Worm (Caenorhabditis elegans): ENCODE data around the gene tbc-9.
A peak's percentile ranks its signal among the peaks of the same experiment; 100 is the strongest.

Gene tbc-9

DNA sequence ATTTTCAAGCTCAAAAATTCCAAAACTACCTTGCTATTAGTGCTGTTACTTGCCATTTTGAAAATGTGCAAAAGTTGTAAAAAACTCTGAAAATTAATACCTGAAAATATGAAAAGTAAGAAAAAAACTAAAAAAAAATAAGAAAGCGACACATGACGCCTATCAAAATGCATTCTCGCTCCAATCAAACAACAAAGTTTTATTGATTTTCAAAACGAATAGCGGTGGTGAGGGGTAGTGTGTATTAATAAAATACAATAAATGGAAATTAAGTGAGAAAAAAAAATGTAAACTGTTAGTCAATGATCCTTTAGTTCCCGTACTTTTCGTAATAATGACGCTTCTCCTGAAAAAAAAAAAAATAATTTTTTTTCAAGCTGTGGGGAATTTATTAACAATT lies 19.1 kb upstream of the tbc-9 start, which contains the start of gene dcap-2:
dcap-2 (minus strand) TSS at position 86 of the 400 bp plus-strand sequence.
- TF ChIP-seq ceh-43 (GFP tag; optimal IDR thresholded peaks at IDR 0.05): no peak
- no peak for TF ChIP-seq ceh-83 (GFP tag; optimal IDR thresholded peaks at IDR 0.05)
- TF ChIP-seq sptf-1 (tag; optimal IDR thresholded peaks at IDR 0.05): no peak
- TF ChIP-seq mab-5 (tag; optimal IDR thresholded peaks at IDR 0.05): no peak
- peak; percentile 32 for TF ChIP-seq ces-1 (GFP tag; optimal IDR thresholded peaks at IDR 0.05)
- peak; percentile 11 for TF ChIP-seq hlh-1 (tag; optimal IDR thresholded peaks at IDR 0.05)
- no peak for TF ChIP-seq nhr-12 (tag; optimal IDR thresholded peaks at IDR 0.05)
- TF ChIP-seq nhr-28 (tag; optimal IDR thresholded peaks at IDR 0.05): no peak
- no peak for TF ChIP-seq lin-13 (tag; optimal IDR thresholded peaks at IDR 0.05)

DNA sequence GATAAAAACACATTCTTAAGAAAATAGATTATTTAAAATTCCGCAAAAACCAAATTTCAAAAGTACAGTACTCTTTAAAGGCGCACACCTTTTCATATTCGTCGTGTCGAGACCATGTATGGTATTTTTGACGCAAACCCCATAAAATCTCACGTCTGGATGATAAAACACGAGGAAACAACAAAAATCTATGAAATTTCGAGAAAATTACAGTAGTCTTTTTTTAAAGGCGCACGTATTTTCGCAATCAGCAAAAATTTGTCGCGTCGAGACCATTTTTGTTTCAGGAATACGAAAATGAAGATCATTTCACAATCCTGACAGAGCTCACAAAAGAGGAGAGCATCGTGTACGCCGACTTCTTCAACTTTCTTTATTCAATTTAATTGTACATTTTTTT lies 10.4 kb upstream of the tbc-9 start:
- no peak for TF ChIP-seq pha-4 (tag; optimal IDR thresholded peaks at IDR 0.05)
- no peak for TF ChIP-seq snpc-4 (tag; optimal IDR thresholded peaks at IDR 0.05)
- TF ChIP-seq hlh-1 (tag; optimal IDR thresholded peaks at IDR 0.05): no peak
- no peak for TF ChIP-seq nhr-237 (tag; optimal IDR thresholded peaks at IDR 0.05)
- TF ChIP-seq bed-3 (GFP tag; optimal IDR thresholded peaks at IDR 0.05): no peak
- TF ChIP-seq cnd-1 (tag; optimal IDR thresholded peaks at IDR 0.05): no peak
- no peak for TF ChIP-seq zip-8 (tag; optimal IDR thresholded peaks at IDR 0.05)
- TF ChIP-seq ceh-43 (GFP tag; optimal IDR thresholded peaks at IDR 0.05): no peak
- TF ChIP-seq tbx-8 (GFP tag; optimal IDR thresholded peaks at IDR 0.05): no peak
- TF ChIP-seq lin-32 (GFP tag; optimal IDR thresholded peaks at IDR 0.05): no peak
- no peak for TF ChIP-seq nhr-76 (tag; optimal IDR thresholded peaks at IDR 0.05)
- TF ChIP-seq unc-39 (tag; optimal IDR thresholded peaks at IDR 0.05): no peak
- TF ChIP-seq sptf-1 (tag; optimal IDR thresholded peaks at IDR 0.05): no peak
- no peak for TF ChIP-seq mep-1 (tag; optimal IDR thresholded peaks at IDR 0.05)
- TF ChIP-seq nhr-28 (tag; optimal IDR thresholded peaks at IDR 0.05): no peak
- no peak for TF ChIP-seq blmp-1 (tag; optimal IDR thresholded peaks at IDR 0.05)
- no peak for TF ChIP-seq ceh-39 (tag; optimal IDR thresholded peaks at IDR 0.05)
- no peak for TF ChIP-seq ham-2 (GFP tag; optimal IDR thresholded peaks at IDR 0.05)

DNA sequence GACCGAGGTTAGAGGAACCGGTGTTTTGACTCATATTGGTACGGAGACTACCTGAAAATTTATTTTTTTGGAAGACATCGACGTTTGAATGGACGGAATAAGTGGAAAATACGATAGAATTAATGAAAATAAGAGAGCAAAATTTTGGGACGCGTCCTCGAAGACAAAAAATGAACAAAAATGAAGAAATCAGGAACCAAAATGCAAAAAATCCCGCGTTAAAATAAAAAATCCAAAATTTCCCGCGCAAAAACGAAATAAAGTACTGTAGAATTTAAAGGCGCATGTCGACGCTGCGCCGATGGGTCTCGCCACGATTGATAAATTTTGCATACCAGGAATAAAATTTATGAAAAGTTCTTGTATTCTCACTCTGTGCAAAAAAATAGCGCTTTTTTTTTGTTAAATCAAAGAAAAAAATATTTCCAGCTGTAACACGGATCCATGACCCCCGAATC lies 9.5 kb upstream of the tbc-9 start, which contains the start of gene puf-3:
puf-3 (minus strand) TSS at position 51 of the 458 bp plus-strand sequence.
- TF ChIP-seq ces-1 (GFP tag; optimal IDR thresholded peaks at IDR 0.05) (no peak), unc-39 (tag; optimal IDR thresholded peaks at IDR 0.05) (no peak), mls-2 (tag; optimal IDR thresholded peaks at IDR 0.05) (no peak), cnd-1 (tag; optimal IDR thresholded peaks at IDR 0.05) (no peak), mep-1 (tag; optimal IDR thresholded peaks at IDR 0.05) (no peak), sem-2 (GFP tag; optimal IDR thresholded peaks at IDR 0.05) (no peak), ceh-39 (tag; optimal IDR thresholded peaks at IDR 0.05) (no peak), mab-5 (tag; optimal IDR thresholded peaks at IDR 0.05) (no peak), elt-1 (tag; optimal IDR thresholded peaks at IDR 0.05; ENCODE audit: borderline replicate concordance, insufficient read depth) (no peak), ztf-11 (tag; optimal IDR thresholded peaks at IDR 0.05) (no peak), unc-120 (tag; optimal IDR thresholded peaks at IDR 0.05; ENCODE audit: poor library complexity, severe bottlenecking) (no peak), ham-2 (GFP tag; optimal IDR thresholded peaks at IDR 0.05) (no peak), nhr-2 (tag; optimal IDR thresholded peaks at IDR 0.05) (no peak)

DNA sequence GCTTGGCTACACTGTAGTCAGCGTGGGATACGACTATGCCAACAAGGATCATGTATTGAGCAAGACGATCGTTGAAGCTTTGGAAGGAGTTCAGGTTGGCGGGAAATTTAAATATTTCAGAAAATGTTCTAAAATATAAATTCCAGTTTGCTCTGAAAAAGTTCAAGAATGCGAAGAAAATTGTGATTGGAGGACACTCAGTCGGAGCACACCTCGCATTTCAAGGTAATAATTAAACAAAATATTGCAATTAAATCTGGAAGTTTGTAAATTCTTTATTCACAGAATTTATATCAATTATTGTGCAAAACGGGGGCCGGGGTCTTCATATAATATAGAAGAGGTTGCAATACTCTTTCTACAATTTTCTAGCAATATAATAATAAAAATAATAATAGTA lies 7.4 kb upstream of the tbc-9 start:
- TF ChIP-seq zip-8 (tag; optimal IDR thresholded peaks at IDR 0.05): no peak
- TF ChIP-seq ceh-83 (GFP tag; optimal IDR thresholded peaks at IDR 0.05): no peak
- no peak for TF ChIP-seq ces-1 (GFP tag; optimal IDR thresholded peaks at IDR 0.05)
- TF ChIP-seq elt-1 (tag; optimal IDR thresholded peaks at IDR 0.05; ENCODE audit: borderline replicate concordance, insufficient read depth): no peak
- no peak for TF ChIP-seq mls-2 (tag; optimal IDR thresholded peaks at IDR 0.05)
- TF ChIP-seq pha-4 (tag; optimal IDR thresholded peaks at IDR 0.05): no peak
- TF ChIP-seq flh-1 (GFP tag; optimal IDR thresholded peaks at IDR 0.05): no peak
- no peak for TF ChIP-seq ham-2 (GFP tag; optimal IDR thresholded peaks at IDR 0.05)
- no peak for TF ChIP-seq sptf-1 (tag; optimal IDR thresholded peaks at IDR 0.05)
- no peak for TF ChIP-seq sem-2 (GFP tag; optimal IDR thresholded peaks at IDR 0.05)
- no peak for TF ChIP-seq elt-3 (tag; optimal IDR thresholded peaks at IDR 0.05)
- TF ChIP-seq ceh-39 (tag; optimal IDR thresholded peaks at IDR 0.05): no peak
- TF ChIP-seq ceh-43 (GFP tag; optimal IDR thresholded peaks at IDR 0.05): no peak
- no peak for TF ChIP-seq blmp-1 (tag; optimal IDR thresholded peaks at IDR 0.05)
- TF ChIP-seq nhr-2 (tag; optimal IDR thresholded peaks at IDR 0.05): no peak

DNA sequence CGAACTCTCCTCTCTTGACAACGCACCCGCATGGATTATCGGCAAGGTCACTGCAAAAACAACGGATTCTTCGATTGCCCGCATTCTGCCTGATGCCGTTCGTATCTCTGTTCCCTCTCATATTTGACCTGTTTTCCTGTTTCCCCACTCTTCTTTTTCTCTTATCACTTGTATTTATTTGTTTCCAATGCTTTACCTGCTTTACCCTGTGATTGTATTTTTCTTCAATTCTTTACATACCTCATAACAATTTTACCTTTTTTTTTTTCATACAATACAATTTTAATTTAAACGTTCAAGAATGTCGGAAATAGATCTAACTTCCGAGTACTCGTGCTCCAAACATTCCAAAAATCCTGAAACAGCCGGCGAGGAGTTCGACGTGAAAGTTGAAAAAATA lies 6.3 kb upstream of the tbc-9 start, which contains the start of gene afmd-2:
afmd-2 (plus strand) TSS at position 301 of the 400 bp plus-strand sequence.
- no peak for TF ChIP-seq ceh-83 (GFP tag; optimal IDR thresholded peaks at IDR 0.05)
- TF ChIP-seq pha-4 (tag; optimal IDR thresholded peaks at IDR 0.05): no peak
- TF ChIP-seq nhr-2 (tag; optimal IDR thresholded peaks at IDR 0.05): no peak
- TF ChIP-seq lin-32 (GFP tag; optimal IDR thresholded peaks at IDR 0.05): no peak
- TF ChIP-seq unc-62 (GFP tag; optimal IDR thresholded peaks at IDR 0.05): no peak
- no peak for TF ChIP-seq snpc-4 (tag; optimal IDR thresholded peaks at IDR 0.05)
- TF ChIP-seq drap-1 (GFP tag; optimal IDR thresholded peaks at IDR 0.05): no peak
- TF ChIP-seq elt-3 (tag; optimal IDR thresholded peaks at IDR 0.05): no peak
- TF ChIP-seq mep-1 (tag; optimal IDR thresholded peaks at IDR 0.05): no peak
- TF ChIP-seq nhr-28 (tag; optimal IDR thresholded peaks at IDR 0.05): no peak
- TF ChIP-seq cnd-1 (tag; optimal IDR thresholded peaks at IDR 0.05): no peak
- TF ChIP-seq flh-1 (GFP tag; optimal IDR thresholded peaks at IDR 0.05): no peak
